Worm (Caenorhabditis elegans): ENCODE data around the gene ubl-1.

The ubl-1 gene

ce11 chrIII:3065876-3066509 is 2.1 kb upstream of the ubl-1 start (continued):
- TF ChIP-seq tag-97 (GFP tag; IDR thresholded peaks at IDR 0.05) (no peak), ceh-28 (tag; optimal IDR thresholded peaks at IDR 0.05) (no peak), mep-1 (tag; optimal IDR thresholded peaks at IDR 0.05) (peak; percentile 72), ama-1 (optimal IDR thresholded peaks at IDR 0.05) (no peak), tra-1 (GFP tag; IDR thresholded peaks at IDR 0.05) (peak; percentile 48; the same call in 1 of the 2 replicates), dve-1 (tag; optimal IDR thresholded peaks at IDR 0.05; ENCODE audit: insufficient read depth) (peak; percentile 56), ZK337.2 (GFP tag; IDR thresholded peaks at IDR 0.05) (no peak), unc-39 (tag; optimal IDR thresholded peaks at IDR 0.05) (no peak), Y48G9A.11 (GFP tag; IDR thresholded peaks at IDR 0.05) (no peak), ctbp-1 (GFP tag; IDR thresholded peaks at IDR 0.05) (no peak), D1046.2 (GFP tag; IDR thresholded peaks at IDR 0.05) (no peak), mxl-2 (GFP tag; conservative IDR thresholded peaks at IDR 0.05) (no peak), lin-39 (tag; optimal IDR thresholded peaks at IDR 0.05) (no peak), Y105C5A.15 (GFP tag; IDR thresholded peaks at IDR 0.05) (no peak), madf-5 (GFP tag; IDR thresholded peaks at IDR 0.05) (no peak), dmd-8 (GFP tag; IDR thresholded peaks at IDR 0.05) (no peak; the same call in 1 of the 2 replicates), hlh-30 (tag; optimal IDR thresholded peaks at IDR 0.05; ENCODE audit: insufficient read depth) (peak; percentile 59), egl-27 (tag; optimal IDR thresholded peaks at IDR 0.05) (no peak), ceh-62 (tag; optimal IDR thresholded peaks at IDR 0.05) (no peak), ZK546.5 (tag; optimal IDR thresholded peaks at IDR 0.05) (no peak), nhr-76 (tag; optimal IDR thresholded peaks at IDR 0.05) (no peak), F10B5.3 (tag; optimal IDR thresholded peaks at IDR 0.05) (no peak), ceh-32 (tag; optimal IDR thresholded peaks at IDR 0.05; ENCODE audit: poor library complexity) (no peak), skn-1 (tag; optimal IDR thresholded peaks at IDR 0.05) (no peak), hmg-1.1 (GFP tag; IDR thresholded peaks at IDR 0.05) (peak; percentile 24; the same call in 1 of the 2 replicates), ztf-7 (tag; optimal IDR thresholded peaks at IDR 0.05) (no peak), nhr-41 (GFP tag; IDR thresholded peaks at IDR 0.05) (no peak), nhr-10 (tag; optimal IDR thresholded peaks at IDR 0.05) (no peak), sdz-12 (GFP tag; optimal IDR thresholded peaks at IDR 0.05) (no peak), php-3 (GFP tag; IDR thresholded peaks at IDR 0.05) (no peak), rbr-2 (tag; optimal IDR thresholded peaks at IDR 0.05) (peak; percentile 31), F49E8.2 (tag; optimal IDR thresholded peaks at IDR 0.05; ENCODE audit: borderline replicate concordance) (no peak), nhr-77 (tag; optimal IDR thresholded peaks at IDR 0.05) (no peak), zfp-2 (tag; optimal IDR thresholded peaks at IDR 0.05) (no peak), nhr-6 (tag; optimal IDR thresholded peaks at IDR 0.05) (peak; percentile 22), nhr-237 (tag; optimal IDR thresholded peaks at IDR 0.05) (no peak), hlh-11 (tag; optimal IDR thresholded peaks at IDR 0.05) (peak; percentile 79), F26F4.8 (GFP tag; conservative IDR thresholded peaks at IDR 0.05) (no peak), F37D6.2 (tag; optimal IDR thresholded peaks at IDR 0.05) (no peak), fkh-10 (GFP tag; optimal IDR thresholded peaks at IDR 0.05) (peak; percentile 60), zip-11 (GFP tag; IDR thresholded peaks at IDR 0.05) (no peak), ceh-44 (GFP tag; IDR thresholded peaks at IDR 0.05) (no peak), hif-1 (tag; optimal IDR thresholded peaks at IDR 0.05) (peak in 1 of 2 experiments; percentile 16), lin-13 (GFP tag; optimal IDR thresholded peaks at IDR 0.05) (peak; percentile 35), cey-2 (tag; optimal IDR thresholded peaks at IDR 0.05; ENCODE audit: borderline replicate concordance, insufficient read depth) (no peak), lin-29 (GFP tag; IDR thresholded peaks at IDR 0.05) (no peak), zfp-3 (GFP tag; conservative IDR thresholded peaks at IDR 0.05) (no peak), arid-1 (GFP tag; conservative IDR thresholded peaks at IDR 0.05) (no peak), daf-8 (GFP tag; IDR thresholded peaks at IDR 0.05) (no peak), madf-9 (GFP tag; conservative IDR thresholded peaks at IDR 0.05) (no peak), nhr-111 (GFP tag; optimal IDR thresholded peaks at IDR 0.05) (no peak)

Measured in whole organism, L4 larva.